Worm (Caenorhabditis elegans) whole organism, young adult: ENCODE results near the gene cdh-9.

Experiments
- B0019.2 ChIP-seq: fragments of 200-800 bp; sonication (Bioruptor generic); conservative IDR thresholded peaks from 2 replicates; pipeline ENCODE4 v1.3.6; 2022; ENCODE audit warnings: missing genetic modification reagents, missing genetic modification characterization, missing compliant biosample characterization
- B0261.1 ChIP-seq: sonication (generic microtip); optimal IDR thresholded peaks from 2 replicates; lab custom pipeline; 2016; ENCODE audit warnings: mild to moderate bottlenecking, missing genetic modification characterization, moderate library complexity, missing compliant biosample characterization
- D2030.7 ChIP-seq: fragments of 200-800 bp; sonication (Bioruptor generic); IDR thresholded peaks from 2 replicates; pipeline ENCODE4 v1.3.6; 2022; ENCODE audit warnings: missing genetic modification reagents, missing genetic modification characterization, missing compliant biosample characterization
- F10E7.11 ChIP-seq: sonication (generic microtip); optimal IDR thresholded peaks from 2 replicates; lab custom pipeline; 2017; ENCODE audit warnings: mild to moderate bottlenecking, missing genetic modification characterization, moderate library complexity, missing compliant biosample characterization
- F22D6.2 ChIP-seq: sonication (generic microtip); optimal IDR thresholded peaks from 2 replicates; lab custom pipeline; 2016; ENCODE audit warnings: mild to moderate bottlenecking, missing genetic modification characterization, missing compliant biosample characterization
- F33H1.4 ChIP-seq: fragments of 200-800 bp; sonication (Bioruptor generic); IDR thresholded peaks from 2 replicates; pipeline ENCODE4 v1.3.6; 2022; ENCODE audit warnings: missing genetic modification reagents, missing genetic modification characterization, missing compliant biosample characterization
- F39B2.1 ChIP-seq: fragments of 200-800 bp; sonication (Bioruptor generic); IDR thresholded peaks from 2 replicates; pipeline ENCODE4 v1.3.6; 2022; ENCODE audit warnings: missing genetic modification reagents, missing genetic modification characterization, missing compliant biosample characterization
- F55B11.4 ChIP-seq: sonication (generic microtip); optimal IDR thresholded peaks from 2 replicates; lab custom pipeline; 2016; ENCODE audit warnings: missing compliant biosample characterization, missing genetic modification characterization, borderline replicate concordance; ENCODE audit not compliant: insufficient read depth
- K11D2.4 ChIP-seq: fragments of 200-800 bp; sonication (Bioruptor generic); IDR thresholded peaks from 2 replicates; pipeline ENCODE4 v1.3.6; 2022; ENCODE audit warnings: missing genetic modification reagents, missing genetic modification characterization, missing compliant biosample characterization
- K12H6.12 ChIP-seq: fragments of 200-800 bp; sonication (Bioruptor generic); optimal IDR thresholded peaks from 2 replicates; lab custom pipeline; 2018; ENCODE audit warnings: mild to moderate bottlenecking, missing genetic modification characterization, missing compliant biosample characterization
- Y56A3A.18 ChIP-seq: fragments of 200-800 bp; sonication (Bioruptor generic); IDR thresholded peaks from 2 replicates; pipeline ENCODE4 v1.3.6; 2022; ENCODE audit warnings: missing genetic modification reagents, missing genetic modification characterization, missing compliant biosample characterization
- Y95B8A.8 ChIP-seq: fragments of 200-800 bp; sonication (Bioruptor generic); IDR thresholded peaks from 2 replicates; pipeline ENCODE4 v1.3.6; 2022; ENCODE audit warnings: missing genetic modification reagents, missing genetic modification characterization, missing compliant biosample characterization
- akir-1 ChIP-seq: fragments of 200-800 bp; sonication (Bioruptor generic); optimal IDR thresholded peaks from 2 replicates; lab custom pipeline; 2018; ENCODE audit warnings: mild to moderate bottlenecking, missing genetic modification characterization, moderate library complexity, missing compliant biosample characterization
- attf-3 ChIP-seq: fragments of 200-800 bp; sonication (Bioruptor generic); conservative IDR thresholded peaks from 2 replicates; pipeline ENCODE4 v1.3.6; 2022; ENCODE audit warnings: missing genetic modification reagents, missing genetic modification characterization, missing compliant biosample characterization
- attf-5 ChIP-seq: fragments of 200-800 bp; sonication (Bioruptor generic); optimal IDR thresholded peaks from 2 replicates; lab custom pipeline; 2018; ENCODE audit warnings: mild to moderate bottlenecking, missing genetic modification characterization, missing compliant biosample characterization
- bed-1 ChIP-seq: fragments of 200-800 bp; sonication (Bioruptor generic); IDR thresholded peaks from 2 replicates; pipeline ENCODE4 v1.3.6; 2022; ENCODE audit warnings: missing genetic modification reagents, missing genetic modification characterization, missing compliant biosample characterization
- ceh-27 ChIP-seq: fragments of 200-800 bp; sonication (Bioruptor generic); optimal IDR thresholded peaks from 2 replicates; lab custom pipeline; 2018; ENCODE audit warnings: mild to moderate bottlenecking, missing genetic modification characterization, moderate library complexity, missing compliant biosample characterization
- ceh-58 ChIP-seq: fragments of 200-800 bp; sonication (Bioruptor generic); IDR thresholded peaks from 2 replicates; pipeline ENCODE4 v1.3.6; 2022; ENCODE audit warnings: missing genetic modification characterization, missing compliant biosample characterization
- ceh-79 ChIP-seq: sonication (generic microtip); optimal IDR thresholded peaks from 2 replicates; lab custom pipeline; 2017; ENCODE audit warnings: mild to moderate bottlenecking, missing genetic modification characterization, missing compliant biosample characterization
- egrh-3 ChIP-seq: fragments of 200-800 bp; sonication (Bioruptor generic); IDR thresholded peaks from 2 replicates; pipeline ENCODE4 v1.3.6; 2022; ENCODE audit warnings: missing genetic modification reagents, missing genetic modification characterization, missing compliant biosample characterization
- gei-17 ChIP-seq: fragments of 200-800 bp; sonication (Bioruptor generic); optimal IDR thresholded peaks from 2 replicates; lab custom pipeline; 2018; ENCODE audit warnings: mild to moderate bottlenecking, missing genetic modification characterization, missing compliant biosample characterization
- hlh-12 ChIP-seq: sonication (generic microtip); optimal IDR thresholded peaks from 2 replicates; lab custom pipeline; 2016; ENCODE audit warnings: missing genetic modification characterization, missing compliant biosample characterization
- hmg-1.2 ChIP-seq: fragments of 200-800 bp; sonication (Bioruptor generic); IDR thresholded peaks from 2 replicates; pipeline ENCODE4 v1.3.6; 2022; ENCODE audit warnings: missing genetic modification reagents, missing genetic modification characterization, missing compliant biosample characterization
- hrde-1 ChIP-seq: sonication (generic microtip); optimal IDR thresholded peaks from 2 replicates; lab custom pipeline; 2016; ENCODE audit warnings: missing genetic modification characterization, mild to moderate bottlenecking, missing compliant biosample characterization, moderate library complexity, missing genotype, missing genetic modification reagents, borderline replicate concordance
- hsf-1 ChIP-seq: fragments of 200-800 bp; sonication (Bioruptor generic); IDR thresholded peaks from 2 replicates; pipeline ENCODE4 v1.3.6; 2022; ENCODE audit warnings: missing genetic modification reagents, missing genetic modification characterization, missing compliant biosample characterization
- lin-54 ChIP-seq: fragments of 200-800 bp; sonication (Bioruptor generic); optimal IDR thresholded peaks from 2 replicates; lab custom pipeline; 2018; ENCODE audit warnings: mild to moderate bottlenecking, missing genetic modification characterization, missing compliant biosample characterization
- lsl-1 ChIP-seq: fragments of 200-800 bp; sonication (Bioruptor generic); optimal IDR thresholded peaks from 2 replicates; lab custom pipeline; 2018; ENCODE audit warnings: mild to moderate bottlenecking, missing genetic modification characterization, moderate library complexity, missing compliant biosample characterization
- madf-8 ChIP-seq: fragments of 200-800 bp; sonication (Bioruptor generic); conservative IDR thresholded peaks from 2 replicates; pipeline ENCODE4 v1.3.6; 2022; ENCODE audit warnings: missing genetic modification reagents, missing genetic modification characterization, missing compliant biosample characterization
- mes-4 ChIP-seq: sonication (generic microtip); optimal IDR thresholded peaks from 2 replicates; lab custom pipeline; 2016; ENCODE audit warnings: missing genotype, missing genetic modification characterization, missing compliant biosample characterization
- mxl-1 ChIP-seq: sonication (generic microtip); optimal IDR thresholded peaks from 2 replicates; lab custom pipeline; 2016; ENCODE audit warnings: missing genetic modification characterization, missing compliant biosample characterization
- nfyb-1 ChIP-seq: fragments of 200-800 bp; sonication (Bioruptor generic); IDR thresholded peaks from 2 replicates; pipeline ENCODE4 v1.3.6; 2022; ENCODE audit warnings: missing genetic modification reagents, missing genetic modification characterization, missing compliant biosample characterization
- nhr-27 ChIP-seq: fragments of 200-800 bp; sonication (Bioruptor generic); optimal IDR thresholded peaks from 2 replicates; lab custom pipeline; 2018; ENCODE audit warnings: mild to moderate bottlenecking, missing genetic modification characterization, moderate library complexity, missing compliant biosample characterization
- nhr-80 ChIP-seq: sonication (generic microtip); optimal IDR thresholded peaks from 2 replicates; lab custom pipeline; 2016; ENCODE audit warnings: missing genetic modification characterization, missing compliant biosample characterization
- pha-4 ChIP-seq: fragments of 150-350 bp; sonication (generic microtip); optimal IDR thresholded peaks from 2 replicates; lab custom pipeline; 2014; ENCODE audit warnings: missing biosample characterization, missing genetic modification reagents, missing genetic modification characterization
- rpc-1 ChIP-seq, 2 experiments: fragments of 150-350 bp in 1 of 2; sonication (generic microtip) in 1 of 2; optimal IDR thresholded peaks; 2 replicates each; lab custom pipeline; 2014 to 2018; ENCODE audit warnings: missing biosample characterization in 1 of 2, missing genetic modification characterization in 1 of 2, missing genetic modification reagents in 1 of 2, missing genotype in 1 of 2
- sea-2 ChIP-seq: fragments of 200-800 bp; sonication (Bioruptor generic); IDR thresholded peaks from 2 replicates; pipeline ENCODE4 v1.3.6; 2022; ENCODE audit warnings: missing genetic modification characterization, missing compliant biosample characterization
- snpc-1.1 ChIP-seq: sonication (generic microtip); optimal IDR thresholded peaks from 2 replicates; lab custom pipeline; 2017; ENCODE audit warnings: missing genetic modification characterization, mild to moderate bottlenecking, missing compliant biosample characterization, antibody characterized with exemption, moderate library complexity, missing genotype, missing genetic modification reagents; ENCODE audit not compliant: insufficient read depth
- tbx-9 ChIP-seq: sonication (generic microtip); optimal IDR thresholded peaks from 2 replicates; lab custom pipeline; 2016; ENCODE audit warnings: borderline replicate concordance, missing genetic modification characterization, inconsistent platforms, missing compliant biosample characterization
- tlf-1 ChIP-seq: fragments of 200-800 bp; sonication (Bioruptor generic); optimal IDR thresholded peaks from 2 replicates; lab custom pipeline; 2018; ENCODE audit warnings: mild to moderate bottlenecking, missing genetic modification characterization, missing compliant biosample characterization
- xnd-1 ChIP-seq: sonication (generic microtip); optimal IDR thresholded peaks from 2 replicates; lab custom pipeline; 2016; ENCODE audit warnings: missing genotype, missing genetic modification reagents, missing genetic modification characterization, missing compliant biosample characterization
- zfh-2 ChIP-seq: fragments of 200-800 bp; sonication (Bioruptor generic); conservative IDR thresholded peaks from 2 replicates; pipeline ENCODE4 v1.3.6; 2022; ENCODE audit warnings: missing genetic modification reagents, missing genetic modification characterization, missing compliant biosample characterization

The cdh-9 gene

DNA sequence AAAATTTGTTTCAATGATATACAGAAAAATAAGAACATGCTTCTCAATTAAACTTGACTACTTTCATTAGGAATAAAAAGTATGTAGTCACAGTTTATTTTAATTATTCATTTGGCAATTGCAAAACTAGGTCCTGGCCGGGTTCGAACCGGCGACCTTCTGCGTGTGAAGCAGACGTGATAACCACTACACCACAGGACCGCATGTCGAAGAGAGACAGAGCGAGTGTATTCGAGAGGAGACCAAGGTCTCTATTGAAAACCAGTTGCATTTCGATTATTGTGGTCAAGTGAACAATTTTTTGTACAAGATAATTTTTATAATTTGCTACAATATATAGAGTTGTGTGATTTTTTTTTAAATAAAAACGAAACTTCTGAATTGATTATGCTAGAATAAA, 4.2 kb upstream of the cdh-9 start (continued):
- TF ChIP-seq ceh-79 (peak; percentile 16), ceh-58 (GFP tag; lab: Robert Waterston, UW) (no peak), B0019.2 (GFP tag; lab: Robert Waterston, UW) (no peak), madf-8 (GFP tag; lab: Robert Waterston, UW) (no peak), gei-17 (GFP tag; lab: Kevin White, UChicago) (peak; percentile 48), xnd-1 (tag; lab: Kevin White, UChicago) (no peak), bed-1 (no peak), F39B2.1 (GFP tag; lab: Robert Waterston, UW) (no peak), K12H6.12 (tag; lab: Kevin White, UChicago) (peak; percentile 28), lsl-1 (GFP tag; lab: Kevin White, UChicago) (no peak), F10E7.11 (tag; lab: Kevin White, UChicago) (peak; percentile 20), Y56A3A.18 (GFP tag; lab: Robert Waterston, UW) (peak; percentile 65; the same call in 1 of the 2 replicates), hsf-1 (GFP tag; lab: Robert Waterston, UW) (peak; percentile 59; the same call in 1 of the 2 replicates), attf-5 (GFP tag; lab: Kevin White, UChicago) (peak; percentile 52), Y95B8A.8 (GFP tag; lab: Robert Waterston, UW) (0 out of 2 replicates have a peak, but pooled peaks have one; percentile 23), snpc-1.1 (peak; percentile 58), nhr-80 (tag; lab: Kevin White, UChicago) (no peak), K11D2.4 (GFP tag; lab: Robert Waterston, UW) (0 out of 2 replicates have a peak, but pooled peaks have one; percentile 47), pha-4 (tag; lab: Kevin White, UChicago) (no peak), sea-2 (no peak), hmg-1.2 (GFP tag; lab: Robert Waterston, UW) (peak; percentile 84), F22D6.2 (tag; lab: Kevin White, UChicago) (no peak), mxl-1 (tag; lab: Kevin White, UChicago) (peak; percentile 72), tbx-9 (tag; lab: Kevin White, UChicago) (no peak), F33H1.4 (GFP tag; lab: Robert Waterston, UW) (no peak), hrde-1 (tag; lab: Kevin White, UChicago) (no peak), akir-1 (peak; percentile 23), F55B11.4 (tag; lab: Kevin White, UChicago) (no peak), ceh-27 (GFP tag; lab: Kevin White, UChicago) (peak; percentile 85), lin-54 (peak; percentile 59), hlh-12 (tag; lab: Kevin White, UChicago) (peak; percentile 19), attf-3 (GFP tag; lab: Robert Waterston, UW) (peak; percentile 51; the same call in 1 of the 2 replicates), rpc-1 (optimal IDR thresholded peaks at IDR 0.05; lab: Kevin White, UChicago) (peak; percentile 93), rpc-1 (tag; optimal IDR thresholded peaks at IDR 0.05; lab: Kevin White, UChicago) (peak; percentile 85), D2030.7 (GFP tag; lab: Robert Waterston, UW) (peak; percentile 92), tlf-1 (GFP tag; lab: Kevin White, UChicago) (peak; percentile 59)

DNA sequence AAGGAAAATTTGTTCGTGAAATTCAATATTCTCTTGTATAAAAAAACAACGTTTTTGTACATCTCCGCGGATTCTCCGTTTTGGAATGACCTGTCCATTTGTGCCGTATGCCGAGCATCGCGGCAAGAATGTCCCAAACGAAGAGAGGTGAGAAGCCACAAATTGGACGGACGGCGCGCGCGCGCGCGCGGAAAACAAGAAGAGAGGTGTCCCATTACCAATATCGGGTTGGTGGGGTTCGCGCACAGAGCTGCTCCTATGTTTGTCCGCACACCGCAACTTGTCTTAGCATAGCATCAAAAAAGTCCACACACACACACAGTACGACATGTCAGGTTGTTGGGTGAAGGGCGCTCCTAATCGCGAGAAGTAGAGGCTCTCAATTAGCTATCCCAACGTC, 3.5 kb upstream of the cdh-9 start:
- peak; percentile 88 for TF ChIP-seq zfh-2 (GFP tag; lab: Robert Waterston, UW)
- no peak for TF ChIP-seq nfyb-1 (GFP tag; lab: Robert Waterston, UW)
- TF ChIP-seq ceh-58 (GFP tag; lab: Robert Waterston, UW), result no peak
- peak; percentile 52; the same call in 1 of the 2 replicates for TF ChIP-seq egrh-3 (GFP tag; lab: Robert Waterston, UW)
- no peak for TF ChIP-seq mes-4 (tag; lab: Kevin White, UChicago)
- TF ChIP-seq nhr-27 (tag; lab: Kevin White, UChicago), result no peak
- TF ChIP-seq B0261.1, result no peak
